Fruit fly (Drosophila melanogaster) whole organism, embryonic: Measurements from ENCODE around the gene CG42529.
A peak's percentile ranks its signal among the peaks of the same experiment; 100 is the strongest.

ENCODE experiments used
- Awh ChIP-seq: fragments of 200-800 bp; sonication (Bioruptor generic); IDR thresholded peaks from 2 replicates; pipeline ENCODE4, ENCODE4 v1.3.6; 2022; ENCODE audit warnings: missing biosample characterization, missing genetic modification characterization
- B-H1 ChIP-seq: fragments of 200-800 bp; sonication (Bioruptor generic); IDR thresholded peaks from 3 replicates; pipeline ENCODE4 v1.3.6; 2022; ENCODE audit warnings: missing biosample characterization, missing genetic modification characterization
- B-H2 ChIP-seq: fragments of 200-800 bp; sonication (Bioruptor generic); optimal IDR thresholded peaks from 2 replicates; lab custom pipeline; 2018; ENCODE audit warnings: missing biosample characterization, mild to moderate bottlenecking, missing genetic modification characterization
- Bdp1 ChIP-seq: fragments of 200-800 bp; sonication (Bioruptor generic); optimal IDR thresholded peaks from 3 replicates; lab custom pipeline; 2016; ENCODE audit warnings: missing biosample characterization, missing genetic modification characterization
- Bgb ChIP-seq: fragments of 200-800 bp; sonication (Bioruptor generic); IDR thresholded peaks from 2 replicates; pipeline ENCODE4 v1.3.6; 2022; ENCODE audit warnings: missing biosample characterization, missing genetic modification characterization; ENCODE audit not compliant: partially characterized antibody
- C15 ChIP-seq: fragments of 200-800 bp; sonication (Bioruptor generic); IDR thresholded peaks from 3 replicates; pipeline ENCODE4 v1.3.6; 2022; ENCODE audit warnings: missing biosample characterization, missing genetic modification characterization
- CG10147 ChIP-seq: fragments of 200-800 bp; sonication (Bioruptor generic); optimal IDR thresholded peaks from 2 replicates; lab custom pipeline; 2019; ENCODE audit warnings: missing biosample characterization, mild to moderate bottlenecking, missing genetic modification characterization, moderate library complexity
- CG10209 ChIP-seq: fragments of 200-800 bp; sonication (Bioruptor generic); optimal IDR thresholded peaks from 3 replicates; lab custom pipeline; 2017; ENCODE audit warnings: missing biosample characterization, mild to moderate bottlenecking, missing genetic modification characterization, missing genetic modification reagents
- CG10462 ChIP-seq: fragments of 200-800 bp; sonication (Bioruptor generic); optimal IDR thresholded peaks from 2 replicates; lab custom pipeline; 2016; ENCODE audit warnings: missing biosample characterization, missing genetic modification characterization
- CG11504 ChIP-seq: fragments of 200-800 bp; sonication (Bioruptor generic); optimal IDR thresholded peaks from 3 replicates; lab custom pipeline; 2019; ENCODE audit warnings: missing biosample characterization, mild to moderate bottlenecking, missing genetic modification characterization, moderate library complexity
- CG11723 ChIP-seq: fragments of 200-800 bp; sonication (Bioruptor generic); optimal IDR thresholded peaks from 2 replicates; lab custom pipeline; 2017; ENCODE audit warnings: missing biosample characterization, mild to moderate bottlenecking, missing genetic modification characterization
- CG13775 ChIP-seq: fragments of 200-800 bp; sonication (Bioruptor generic); optimal IDR thresholded peaks from 3 replicates; lab custom pipeline; 2017; ENCODE audit warnings: missing biosample characterization, mild to moderate bottlenecking, missing genetic modification characterization
- CG13894 ChIP-seq: fragments of 200-800 bp; sonication (Bioruptor generic); optimal IDR thresholded peaks from 3 replicates; lab custom pipeline; 2018; ENCODE audit warnings: missing biosample characterization, mild to moderate bottlenecking, missing genetic modification characterization, moderate library complexity
- CG14441 ChIP-seq: fragments of 200-800 bp; sonication (Bioruptor generic); IDR thresholded peaks from 2 replicates; pipeline ENCODE4 v1.3.6; 2022; ENCODE audit warnings: missing biosample characterization, missing genetic modification characterization
- CG1529 ChIP-seq: fragments of 200-800 bp; sonication (Bioruptor generic); optimal IDR thresholded peaks from 3 replicates; lab custom pipeline; 2018; ENCODE audit warnings: missing biosample characterization, missing genetic modification characterization
- CG15479 ChIP-seq: fragments of 200-800 bp; sonication (Bioruptor generic); optimal IDR thresholded peaks from 3 replicates; lab custom pipeline; 2019; ENCODE audit warnings: missing biosample characterization, mild to moderate bottlenecking, missing genetic modification characterization, moderate library complexity
- CG1647 ChIP-seq: fragments of 200-800 bp; sonication (Bioruptor generic); optimal IDR thresholded peaks from 3 replicates; lab custom pipeline; 2016; ENCODE audit warnings: missing biosample characterization, missing genetic modification characterization
- CG17612 ChIP-seq: fragments of 200-800 bp; sonication (Bioruptor generic); IDR thresholded peaks from 2 replicates; pipeline ENCODE4 v1.3.6; 2022; ENCODE audit warnings: missing biosample characterization, missing genetic modification characterization
- CG18011 ChIP-seq: fragments of 200-800 bp; sonication (Bioruptor generic); optimal IDR thresholded peaks from 2 replicates; lab custom pipeline; 2017; ENCODE audit warnings: missing biosample characterization, missing genetic modification characterization, mild to moderate bottlenecking, moderate library complexity, missing genotype
- CG18262 ChIP-seq: fragments of 200-800 bp; optimal IDR thresholded peaks from 3 replicates; lab custom pipeline; 2019; ENCODE audit warnings: missing biosample characterization, mild to moderate bottlenecking, missing genetic modification characterization, moderate library complexity
- CG2875 ChIP-seq: fragments of 200-800 bp; sonication (Bioruptor generic); optimal IDR thresholded peaks from 2 replicates; lab custom pipeline; 2017; ENCODE audit warnings: missing biosample characterization, mild to moderate bottlenecking, missing genetic modification characterization, missing genetic modification reagents
- CG32772 ChIP-seq: fragments of 200-800 bp; sonication (Bioruptor generic); IDR thresholded peaks from 2 replicates; pipeline ENCODE4 v1.3.6; 2022; ENCODE audit warnings: missing biosample characterization, missing genetic modification characterization
- CG3838 ChIP-seq: fragments of 200-800 bp; sonication (Bioruptor generic); optimal IDR thresholded peaks from 3 replicates; lab custom pipeline; 2016; ENCODE audit warnings: missing biosample characterization, missing genetic modification characterization
- CG4424 ChIP-seq: fragments of 200-800 bp; sonication (Bioruptor generic); optimal IDR thresholded peaks from 3 replicates; lab custom pipeline; 2016; ENCODE audit warnings: missing biosample characterization, missing genetic modification characterization
- CG7786 ChIP-seq: fragments of 200-800 bp; sonication (Bioruptor generic); optimal IDR thresholded peaks from 2 replicates; lab custom pipeline; 2016; ENCODE audit warnings: missing biosample characterization, missing genetic modification characterization
- CG9876 ChIP-seq: fragments of 200-800 bp; sonication (Bioruptor generic); optimal IDR thresholded peaks from 2 replicates; lab custom pipeline; 2016; ENCODE audit warnings: missing biosample characterization, missing genetic modification characterization
- Camta ChIP-seq: fragments of 200-800 bp; sonication (Bioruptor generic); optimal IDR thresholded peaks from 2 replicates; lab custom pipeline; 2016; ENCODE audit warnings: missing biosample characterization, missing genetic modification characterization
- Drgx ChIP-seq: fragments of 200-800 bp; sonication (Bioruptor generic); IDR thresholded peaks from 2 replicates; pipeline ENCODE4 v1.3.6; 2022; ENCODE audit warnings: missing biosample characterization, missing genetic modification characterization
- E2f1 ChIP-seq: fragments of 200-800 bp; sonication (Bioruptor generic); IDR thresholded peaks from 2 replicates; pipeline ENCODE4 v1.3.6; 2022; ENCODE audit warnings: missing biosample characterization, missing genetic modification characterization
- Eip74EF ChIP-seq, 2 experiments: fragments of 200-800 bp in 1 of 2; fragments of >200 bp in 1 of 2; sonication (Bioruptor generic) in 1 of 2; optimal IDR thresholded peaks; 2 replicates each; lab custom pipeline; 2017 to 2019; ENCODE audit warnings: missing biosample characterization in 2 of 2, missing genetic modification characterization in 2 of 2, mild to moderate bottlenecking in 1 of 2, moderate library complexity in 1 of 2
- Fer3 ChIP-seq: fragments of 200-800 bp; sonication (Bioruptor generic); optimal IDR thresholded peaks from 2 replicates; lab custom pipeline; 2018; ENCODE audit warnings: missing biosample characterization, mild to moderate bottlenecking, missing genetic modification characterization, moderate library complexity
- Hey ChIP-seq: fragments of 200-800 bp; sonication (Bioruptor generic); optimal IDR thresholded peaks from 3 replicates; lab custom pipeline; 2018; ENCODE audit warnings: missing biosample characterization, mild to moderate bottlenecking, missing genetic modification characterization
- Hr3 ChIP-seq: fragments of 200-800 bp; sonication (Bioruptor generic); optimal IDR thresholded peaks from 3 replicates; lab custom pipeline; 2016; ENCODE audit warnings: missing biosample characterization, missing genetic modification characterization
- Hr78 ChIP-seq, 2 experiments: fragments of 200-800 bp in 1 of 2; fragments of >200 bp in 1 of 2; sonication (Bioruptor generic) in 1 of 2; optimal IDR thresholded peaks; 2 replicates each; lab custom pipeline; 2017 to 2019; ENCODE audit warnings: missing biosample characterization in 2 of 2, missing genetic modification characterization in 2 of 2, mild to moderate bottlenecking in 1 of 2, moderate library complexity in 1 of 2
- Pdp1 ChIP-seq, 2 experiments: fragments of 200-800 bp; sonication (Bioruptor generic); optimal IDR thresholded peaks; 3 replicates each; lab custom pipeline; 2016; ENCODE audit warnings: missing biosample characterization in 2 of 2, missing genetic modification characterization in 2 of 2, mild to moderate bottlenecking in 1 of 2, moderate library complexity in 1 of 2
- Spps ChIP-seq: fragments of 200-800 bp; sonication (Bioruptor generic); optimal IDR thresholded peaks from 2 replicates; lab custom pipeline; 2018; ENCODE audit warnings: missing biosample characterization, mild to moderate bottlenecking, missing genetic modification characterization
- Stat92E ChIP-seq, 3 experiments: fragments of >200 bp in 2 of 3; fragments of 200-800 bp in 1 of 3; sonication (Bioruptor generic) in 1 of 3; optimal IDR thresholded peaks; 2 replicates each; lab custom pipeline; 2017 to 2019; ENCODE audit warnings: missing biosample characterization in 3 of 3, missing genetic modification characterization in 3 of 3, mild to moderate bottlenecking in 1 of 3, moderate library complexity in 1 of 3
- Xrp1 ChIP-seq: fragments of 200-800 bp; sonication (Bioruptor generic); IDR thresholded peaks from 2 replicates; pipeline ENCODE4 v1.3.6; 2022; ENCODE audit warnings: missing biosample characterization, missing genetic modification characterization
- ap ChIP-seq: fragments of 200-800 bp; sonication (Bioruptor generic); IDR thresholded peaks from 2 replicates; pipeline ENCODE4 v1.3.6; 2022; ENCODE audit warnings: missing biosample characterization, missing genetic modification characterization
- chinmo ChIP-seq: fragments of 200-800 bp; sonication (Bioruptor generic); IDR thresholded peaks from 4 replicates; pipeline ENCODE4 v1.3.6; 2022; ENCODE audit warnings: missing biosample characterization, missing genetic modification characterization; ENCODE audit not compliant: partially characterized antibody
- ems ChIP-seq: fragments of 200-800 bp; sonication (Bioruptor generic); optimal IDR thresholded peaks from 3 replicates; lab custom pipeline; 2016; ENCODE audit warnings: missing biosample characterization, missing genetic modification characterization
- fd3F ChIP-seq: fragments of 200-800 bp; sonication (Bioruptor generic); optimal IDR thresholded peaks from 2 replicates; lab custom pipeline; 2018; ENCODE audit warnings: missing biosample characterization, mild to moderate bottlenecking, missing genetic modification characterization, moderate library complexity
- her ChIP-seq: fragments of 200-800 bp; sonication (Bioruptor generic); optimal IDR thresholded peaks from 2 replicates; lab custom pipeline; 2016; ENCODE audit warnings: missing biosample characterization, missing genetic modification characterization
- kay ChIP-seq: fragments of 200-800 bp; sonication (Bioruptor generic); optimal IDR thresholded peaks from 2 replicates; lab custom pipeline; 2016; ENCODE audit warnings: missing biosample characterization, missing genetic modification characterization
- mam ChIP-seq: fragments of 200-800 bp; sonication (Bioruptor generic); optimal IDR thresholded peaks from 3 replicates; lab custom pipeline; 2016; ENCODE audit warnings: missing biosample characterization, missing genetic modification characterization
- pfk ChIP-seq: fragments of 200-800 bp; sonication (Bioruptor generic); optimal IDR thresholded peaks from 2 replicates; lab custom pipeline; 2018; ENCODE audit warnings: missing biosample characterization, mild to moderate bottlenecking, missing genetic modification characterization, moderate library complexity
- slp2 ChIP-seq: fragments of 200-800 bp; sonication (Bioruptor generic); optimal IDR thresholded peaks from 2 replicates; lab custom pipeline; 2016; ENCODE audit warnings: missing biosample characterization, missing genetic modification characterization
- sna ChIP-seq: fragments of 200-800 bp; sonication (Bioruptor generic); IDR thresholded peaks from 2 replicates; pipeline ENCODE4 v1.3.6; 2022; ENCODE audit warnings: missing biosample characterization, missing genetic modification characterization; ENCODE audit not compliant: partially characterized antibody
- usp ChIP-seq: fragments of >200 bp; optimal IDR thresholded peaks from 2 replicates; lab custom pipeline; 2017; ENCODE audit warnings: missing biosample characterization, missing genetic modification characterization
- zfh1 ChIP-seq: fragments of 200-800 bp; sonication (Bioruptor generic); IDR thresholded peaks from 3 replicates; pipeline ENCODE4 v1.3.6; 2022; ENCODE audit warnings: missing biosample characterization, missing genetic modification characterization

Gene CG42529

DNA sequence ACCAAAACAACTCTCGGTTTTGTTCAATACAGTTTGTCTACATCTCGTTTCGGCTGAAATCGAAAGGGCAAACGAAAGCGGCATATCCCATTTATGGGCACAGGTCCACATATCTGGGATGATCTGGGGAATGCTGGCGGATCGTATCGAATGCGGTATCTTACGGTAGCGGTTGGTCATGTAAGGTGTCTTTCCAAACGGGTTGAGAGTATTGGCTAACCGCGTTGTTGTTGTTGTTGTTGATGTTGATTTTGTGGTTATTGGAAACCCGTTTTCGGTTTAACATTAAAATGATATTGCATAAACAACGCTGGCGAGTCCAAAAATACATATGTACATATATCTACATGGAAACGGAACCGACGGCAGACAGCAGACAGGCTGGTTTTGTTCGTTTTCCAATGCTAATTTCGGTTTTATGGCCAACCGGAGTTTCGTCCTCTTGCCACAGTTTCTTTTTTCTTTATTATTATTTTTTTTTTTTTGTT, 34.6 kb upstream of the CG42529 start (continued):
- TF ChIP-seq ems (GFP tag; lab: Kevin White, UChicago): no peak
- no peak for TF ChIP-seq CG18011 (GFP tag; lab: Kevin White, UChicago)
- TF ChIP-seq fd3F (GFP tag; lab: Kevin White, UChicago): no peak
- no peak for TF ChIP-seq CG11504
- TF ChIP-seq CG3838: no peak
- no peak for TF ChIP-seq pfk (GFP tag; lab: Kevin White, UChicago)
- 0 out of 2 replicates have a peak, but pooled peaks have one; percentile 33 for TF ChIP-seq Awh
- TF ChIP-seq CG10147 (GFP tag; lab: Kevin White, UChicago): no peak
- TF ChIP-seq CG14441 (GFP tag; lab: Robert Waterston, UW): no peak
- TF ChIP-seq Spps (tag; lab: Kevin White, UChicago): peak; percentile 72
- no peak for TF ChIP-seq zfh1 (GFP tag; lab: Robert Waterston, UW)
- peak in 1 of 2 experiments; percentile 74 for TF ChIP-seq Pdp1 (GFP tag; optimal IDR thresholded peaks at IDR 0.05; lab: Kevin White, UChicago)
- TF ChIP-seq slp2 (GFP tag; lab: Kevin White, UChicago): no peak
- TF ChIP-seq CG10209 (GFP tag; lab: Kevin White, UChicago): no peak
- no peak for TF ChIP-seq CG11723
- TF ChIP-seq Drgx (GFP tag; lab: Robert Waterston, UW): 0 out of 2 replicates have a peak, but pooled peaks have one; percentile 18
- TF ChIP-seq CG1529 (GFP tag; lab: Kevin White, UChicago): no peak
- no peak for TF ChIP-seq ap
- TF ChIP-seq Stat92E (GFP tag; optimal IDR thresholded peaks at IDR 0.05; lab: Kevin White, UChicago): peak in 1 of 3 experiments; percentile 51
- no peak for TF ChIP-seq Hr3 (GFP tag; lab: Kevin White, UChicago)
- TF ChIP-seq Camta: no peak
- TF ChIP-seq usp (GFP tag; lab: Kevin White, UChicago): no peak
- TF ChIP-seq CG2875 (GFP tag; lab: Kevin White, UChicago): peak; percentile 27
- TF ChIP-seq Eip74EF (GFP tag; optimal IDR thresholded peaks at IDR 0.05; lab: Kevin White, UChicago): peak in 1 of 2 experiments; percentile 46
- no peak for TF ChIP-seq Bdp1
- no peak for TF ChIP-seq mam (GFP tag; lab: Kevin White, UChicago)
- TF ChIP-seq B-H1 (GFP tag; lab: Robert Waterston, UW): no peak
- TF ChIP-seq CG32772 (GFP tag; lab: Robert Waterston, UW): no peak
- TF ChIP-seq CG13775: no peak
- TF ChIP-seq C15 (GFP tag; lab: Robert Waterston, UW): no peak
- TF ChIP-seq Bgb: no peak
- TF ChIP-seq Hey (tag; lab: Kevin White, UChicago): no peak
- no peak for TF ChIP-seq CG9876 (GFP tag; lab: Kevin White, UChicago)
- no peak for TF ChIP-seq CG4424 (GFP tag; lab: Kevin White, UChicago)
- no peak for TF ChIP-seq her (GFP tag; lab: Kevin White, UChicago)
- no peak for TF ChIP-seq E2f1 (GFP tag; lab: Robert Waterston, UW)
- no peak for TF ChIP-seq Hr78 (GFP tag; optimal IDR thresholded peaks at IDR 0.05; lab: Kevin White, UChicago)
- no peak for TF ChIP-seq Xrp1 (GFP tag; lab: Robert Waterston, UW)
- no peak for TF ChIP-seq CG10462 (GFP tag; lab: Kevin White, UChicago)
- TF ChIP-seq CG7786: no peak
- 0 out of 4 replicates have a peak, but pooled peaks have one; percentile 69 for TF ChIP-seq chinmo (GFP tag; lab: Robert Waterston, UW)
- TF ChIP-seq CG18262 (tag; lab: Kevin White, UChicago): peak; percentile 29
- TF ChIP-seq B-H2 (GFP tag; lab: Kevin White, UChicago): peak; percentile 20
- peak; percentile 85 for TF ChIP-seq CG13894 (tag; lab: Kevin White, UChicago)
- no peak for TF ChIP-seq CG1647 (GFP tag; lab: Kevin White, UChicago)
- TF ChIP-seq sna (GFP tag; lab: Robert Waterston, UW): no peak
- no peak for TF ChIP-seq kay (GFP tag; lab: Kevin White, UChicago)
- TF ChIP-seq CG17612 (GFP tag; lab: Robert Waterston, UW): no peak
- no peak for TF ChIP-seq Fer3 (tag; lab: Kevin White, UChicago)
- no peak for TF ChIP-seq CG15479
